Fruit fly (Drosophila melanogaster) whole organism, prepupa: ENCODE results near the gene Acsx1L.

ENCODE experiments used
- CG11294 ChIP-seq: fragments of 200-800 bp; sonication (Bioruptor generic); IDR thresholded peaks from 2 replicates; pipeline ENCODE4 v1.3.6; 2022; ENCODE audit warnings: missing biosample characterization, missing genetic modification characterization
- CG16779 ChIP-seq: fragments of 200-800 bp; sonication (Bioruptor generic); optimal IDR thresholded peaks from 3 replicates; lab custom pipeline; 2017; ENCODE audit warnings: missing biosample characterization, mild to moderate bottlenecking, missing genetic modification characterization
- CG32006 ChIP-seq: fragments of 200-800 bp; sonication (Bioruptor generic); optimal IDR thresholded peaks from 3 replicates; lab custom pipeline; 2017; ENCODE audit warnings: missing biosample characterization, mild to moderate bottlenecking, missing genetic modification characterization
- Eip78C ChIP-seq: fragments of 200-800 bp; sonication (Bioruptor generic); peaks from one replicate; lab custom pipeline; 2016; ENCODE audit warnings: missing biosample characterization, missing genetic modification characterization
- Ets21C ChIP-seq: fragments of 200-800 bp; sonication (Bioruptor generic); optimal IDR thresholded peaks from 3 replicates; lab custom pipeline; 2016; ENCODE audit warnings: missing biosample characterization, missing genetic modification characterization
- Gug ChIP-seq: fragments of 200-800 bp; sonication (Bioruptor generic); IDR thresholded peaks from 2 replicates; pipeline ENCODE4 v1.3.6; 2022; ENCODE audit warnings: missing biosample characterization, missing genetic modification characterization
- achi ChIP-seq: fragments of 200-800 bp; sonication (Bioruptor generic); optimal IDR thresholded peaks from 3 replicates; lab custom pipeline; 2016; ENCODE audit warnings: missing biosample characterization, missing genetic modification characterization
- spab ChIP-seq: fragments of 200-800 bp; sonication (Bioruptor generic); optimal IDR thresholded peaks from 2 replicates; lab custom pipeline; 2017; ENCODE audit warnings: missing biosample characterization, mild to moderate bottlenecking, missing genetic modification characterization, missing genetic modification reagents

DNA sequence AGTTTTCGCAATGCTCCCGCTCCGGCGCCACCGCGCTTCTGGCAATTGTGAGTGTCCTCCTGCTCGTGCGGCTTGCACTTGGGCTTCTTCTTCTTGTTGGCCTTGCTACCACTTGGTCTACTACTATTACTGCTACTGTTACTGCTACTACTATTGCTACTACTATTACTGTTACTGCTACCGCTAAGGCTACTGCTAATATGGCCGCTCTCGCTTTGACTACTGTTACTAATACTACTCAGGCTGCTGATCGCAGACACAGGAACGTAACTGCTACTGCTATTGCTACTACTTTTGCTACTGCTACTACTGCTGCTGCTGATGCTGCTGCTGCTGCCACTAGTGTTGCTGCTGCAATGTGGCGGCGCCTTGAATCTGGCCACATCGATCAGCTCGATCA, 23.8 kb upstream of the Acsx1L start:
- TF ChIP-seq achi (GFP tag; lab: Kevin White, UChicago), result no peak
- no peak for TF ChIP-seq CG16779 (tag; lab: Kevin White, UChicago)
- TF ChIP-seq CG11294 (GFP tag; lab: Robert Waterston, UW), result no peak
- no peak for TF ChIP-seq Ets21C
- no peak for TF ChIP-seq spab (GFP tag; lab: Kevin White, UChicago)
- no peak for TF ChIP-seq CG32006 (GFP tag; lab: Kevin White, UChicago)
- no peak for TF ChIP-seq Eip78C (GFP tag; lab: Kevin White, UChicago)
- no peak for TF ChIP-seq Gug
